Worm (Caenorhabditis elegans) whole organism, L2 larva: ENCODE measurements around the gene Y57A10A.5.

ENCODE experiments used
- C34F6.9 ChIP-seq: fragments of 150-350 bp; optimal IDR thresholded peaks from 2 replicates; lab custom pipeline; 2014; ENCODE audit warnings: missing biosample characterization, missing genetic modification characterization
- Y55F3AM.14 ChIP-seq: fragments of 200-800 bp; sonication (Bioruptor generic); optimal IDR thresholded peaks from 2 replicates; lab custom pipeline; 2018; ENCODE audit warnings: mild to moderate bottlenecking, missing genetic modification characterization, missing compliant biosample characterization
- ZK546.5 ChIP-seq: sonication (generic microtip); optimal IDR thresholded peaks from 2 replicates; lab custom pipeline; 2017; ENCODE audit warnings: missing biosample characterization, missing genetic modification characterization
- alr-1 ChIP-seq: fragments of 150-350 bp; optimal IDR thresholded peaks from 2 replicates; lab custom pipeline; 2014; ENCODE audit warnings: missing biosample characterization, missing genetic modification characterization
- aly-2 ChIP-seq: fragments of 150-350 bp; optimal IDR thresholded peaks from 2 replicates; lab custom pipeline; 2014; ENCODE audit warnings: missing biosample characterization, missing genetic modification characterization
- ama-1 ChIP-seq: fragments of 150-350 bp; optimal IDR thresholded peaks from 2 replicates; lab custom pipeline; 2018; ENCODE audit warnings: inconsistent platforms
- blmp-1 ChIP-seq: sonication (generic microtip); optimal IDR thresholded peaks from 2 replicates; lab custom pipeline; 2017; ENCODE audit warnings: missing genetic modification characterization, mild to moderate bottlenecking, missing compliant biosample characterization, antibody characterized with exemption, moderate library complexity; ENCODE audit not compliant: insufficient read depth
- ceh-16 ChIP-seq: fragments of 150-350 bp; optimal IDR thresholded peaks from 2 replicates; lab custom pipeline; 2014; ENCODE audit warnings: missing biosample characterization, missing genetic modification characterization
- dmd-4 ChIP-seq: sonication (generic microtip); optimal IDR thresholded peaks from 2 replicates; lab custom pipeline; 2017; ENCODE audit warnings: missing biosample characterization, missing genetic modification characterization
- egl-27 ChIP-seq: sonication (generic microtip); optimal IDR thresholded peaks from 3 replicates; lab custom pipeline; 2017; ENCODE audit warnings: missing biosample characterization, missing genetic modification reagents, missing genetic modification characterization
- elt-3 ChIP-seq: sonication (generic microtip); optimal IDR thresholded peaks from 2 replicates; lab custom pipeline; 2017; ENCODE audit warnings: missing biosample characterization, missing genetic modification characterization
- fos-1 ChIP-seq: fragments of 150-350 bp; optimal IDR thresholded peaks from 2 replicates; lab custom pipeline; 2014; ENCODE audit warnings: missing biosample characterization, missing genetic modification characterization
- gmeb-1 ChIP-seq: fragments of 150-350 bp; optimal IDR thresholded peaks from 2 replicates; lab custom pipeline; 2014; ENCODE audit warnings: missing biosample characterization, missing genetic modification characterization
- lin-11 ChIP-seq: fragments of 150-350 bp; sonication (generic microtip); optimal IDR thresholded peaks from 2 replicates; lab custom pipeline; 2014; ENCODE audit warnings: missing biosample characterization, missing genetic modification characterization, inconsistent platforms, mixed read lengths
- mbf-1 ChIP-seq: sonication (generic microtip); optimal IDR thresholded peaks from 2 replicates; lab custom pipeline; 2017; ENCODE audit warnings: missing biosample characterization, missing genetic modification characterization
- mdl-1 ChIP-seq, 2 experiments: fragments of 150-350 bp in 1 of 2; sonication (generic microtip) in 1 of 2; optimal IDR thresholded peaks; 2 replicates each; lab custom pipeline; 2017; ENCODE audit warnings: missing biosample characterization in 2 of 2, missing genetic modification characterization in 2 of 2
- nhr-10 ChIP-seq: sonication (generic microtip); optimal IDR thresholded peaks from 2 replicates; lab custom pipeline; 2017; ENCODE audit warnings: missing biosample characterization, missing genetic modification characterization
- nhr-11 ChIP-seq: fragments of 150-350 bp; optimal IDR thresholded peaks from 2 replicates; lab custom pipeline; 2014; ENCODE audit warnings: missing biosample characterization, missing genetic modification characterization
- nhr-12 ChIP-seq: fragments of 150-350 bp; optimal IDR thresholded peaks from 2 replicates; lab custom pipeline; 2014; ENCODE audit warnings: missing biosample characterization, missing genetic modification characterization
- nhr-21 ChIP-seq: fragments of 150-350 bp; optimal IDR thresholded peaks from 2 replicates; lab custom pipeline; 2014; ENCODE audit warnings: missing biosample characterization, missing genetic modification characterization
- nhr-237 ChIP-seq: fragments of 150-350 bp; optimal IDR thresholded peaks from 2 replicates; lab custom pipeline; 2014; ENCODE audit warnings: missing biosample characterization, missing genetic modification characterization
- nhr-25 ChIP-seq: fragments of 150-350 bp; sonication (generic microtip); optimal IDR thresholded peaks from 3 replicates; lab custom pipeline; 2014; ENCODE audit warnings: missing biosample characterization, missing genetic modification characterization
- nhr-77 ChIP-seq: fragments of 150-350 bp; optimal IDR thresholded peaks from 2 replicates; lab custom pipeline; 2014; ENCODE audit warnings: missing biosample characterization, missing genetic modification characterization
- peb-1 ChIP-seq: fragments of 150-350 bp; optimal IDR thresholded peaks from 2 replicates; lab custom pipeline; 2014; ENCODE audit warnings: missing biosample characterization, missing genetic modification characterization
- sem-4 ChIP-seq: fragments of 150-350 bp; optimal IDR thresholded peaks from 2 replicates; lab custom pipeline; 2014; ENCODE audit warnings: missing biosample characterization, missing genetic modification reagents, missing genetic modification characterization
- skn-1 ChIP-seq: sonication (generic microtip); optimal IDR thresholded peaks from 2 replicates; lab custom pipeline; 2017; ENCODE audit warnings: missing biosample characterization, missing genetic modification characterization
- sma-3 ChIP-seq: sonication (generic microtip); optimal IDR thresholded peaks from 2 replicates; lab custom pipeline; 2016; ENCODE audit warnings: missing genetic modification reagents, missing genetic modification characterization, missing compliant biosample characterization
- sma-9 ChIP-seq, 2 experiments: fragments of 150-350 bp in 1 of 2; sonication (generic microtip) in 1 of 2; optimal IDR thresholded peaks; 2 replicates each; lab custom pipeline; 2014 to 2016; ENCODE audit warnings: missing genetic modification characterization in 2 of 2, mild to moderate bottlenecking in 1 of 2, missing biosample characterization in 1 of 2, missing compliant biosample characterization in 1 of 2, missing genetic modification reagents in 1 of 2, moderate library complexity in 1 of 2
- snpc-4 ChIP-seq: fragments of 150-350 bp; optimal IDR thresholded peaks from 2 replicates; lab custom pipeline; 2014; ENCODE audit warnings: missing biosample characterization, missing genetic modification characterization
- unc-39 ChIP-seq: fragments of 150-350 bp; optimal IDR thresholded peaks from 2 replicates; lab custom pipeline; 2014; ENCODE audit warnings: missing biosample characterization, missing genetic modification characterization
- unc-55 ChIP-seq: fragments of 150-350 bp; sonication (generic microtip); optimal IDR thresholded peaks from 3 replicates; lab custom pipeline; 2014; ENCODE audit warnings: missing biosample characterization, missing genetic modification reagents, missing genetic modification characterization
- unc-62 ChIP-seq: fragments of 150-350 bp; optimal IDR thresholded peaks from 2 replicates; lab custom pipeline; 2014; ENCODE audit warnings: missing biosample characterization, missing genetic modification reagents, missing genetic modification characterization
- zag-1 ChIP-seq: fragments of 150-350 bp; optimal IDR thresholded peaks from 2 replicates; lab custom pipeline; 2014; ENCODE audit warnings: missing biosample characterization, missing genetic modification characterization
- ztf-1 ChIP-seq: fragments of 200-800 bp; sonication (Bioruptor generic); conservative IDR thresholded peaks from 2 replicates; pipeline ENCODE4 v1.3.6; 2022; ENCODE audit warnings: missing genetic modification characterization, missing compliant biosample characterization
- ztf-11 ChIP-seq: sonication (generic microtip); optimal IDR thresholded peaks from 2 replicates; lab custom pipeline; 2017; ENCODE audit warnings: missing biosample characterization, missing genetic modification characterization

The Y57A10A.5 gene

DNA sequence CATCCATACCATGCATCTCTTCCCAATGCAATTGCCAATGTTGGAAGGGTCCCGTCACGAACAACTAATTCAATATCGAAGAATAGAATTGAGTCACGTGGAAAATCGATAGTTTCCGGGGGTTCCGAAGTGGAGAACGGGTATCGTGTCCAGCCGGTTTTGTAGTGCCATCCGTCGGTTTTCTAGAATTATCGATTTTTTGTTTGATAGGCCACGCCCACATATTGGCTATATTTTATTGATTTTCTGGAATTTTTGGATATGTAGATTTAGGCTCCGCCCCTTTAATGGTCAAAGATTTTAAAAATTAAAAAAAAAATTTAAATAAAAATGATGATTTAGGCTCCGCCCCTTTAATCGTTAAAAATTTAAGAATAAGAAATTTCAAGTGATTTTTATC, 44.9 kb downstream of the Y57A10A.5 start:
- TF ChIP-seq nhr-12 (tag; lab: Kevin White, UChicago) (no peak), unc-62 (no peak), alr-1 (tag; lab: Kevin White, UChicago) (no peak), egl-27 (tag; lab: Kevin White, UChicago) (no peak), peb-1 (no peak), ceh-16 (no peak), mdl-1 (tag; optimal IDR thresholded peaks at IDR 0.05; lab: Kevin White, UChicago) (no peak), nhr-21 (tag; lab: Kevin White, UChicago) (no peak), gmeb-1 (tag; lab: Kevin White, UChicago) (no peak), Y55F3AM.14 (GFP tag; lab: Kevin White, UChicago) (no peak), C34F6.9 (tag; lab: Kevin White, UChicago) (no peak), ztf-1 (GFP tag; lab: Robert Waterston, UW) (no peak), ztf-11 (tag; lab: Kevin White, UChicago) (no peak), ZK546.5 (tag; lab: Kevin White, UChicago) (no peak), mbf-1 (tag; lab: Kevin White, UChicago) (no peak)
- TF ChIP-seq, all 48 proteins: peak for 0

DNA sequence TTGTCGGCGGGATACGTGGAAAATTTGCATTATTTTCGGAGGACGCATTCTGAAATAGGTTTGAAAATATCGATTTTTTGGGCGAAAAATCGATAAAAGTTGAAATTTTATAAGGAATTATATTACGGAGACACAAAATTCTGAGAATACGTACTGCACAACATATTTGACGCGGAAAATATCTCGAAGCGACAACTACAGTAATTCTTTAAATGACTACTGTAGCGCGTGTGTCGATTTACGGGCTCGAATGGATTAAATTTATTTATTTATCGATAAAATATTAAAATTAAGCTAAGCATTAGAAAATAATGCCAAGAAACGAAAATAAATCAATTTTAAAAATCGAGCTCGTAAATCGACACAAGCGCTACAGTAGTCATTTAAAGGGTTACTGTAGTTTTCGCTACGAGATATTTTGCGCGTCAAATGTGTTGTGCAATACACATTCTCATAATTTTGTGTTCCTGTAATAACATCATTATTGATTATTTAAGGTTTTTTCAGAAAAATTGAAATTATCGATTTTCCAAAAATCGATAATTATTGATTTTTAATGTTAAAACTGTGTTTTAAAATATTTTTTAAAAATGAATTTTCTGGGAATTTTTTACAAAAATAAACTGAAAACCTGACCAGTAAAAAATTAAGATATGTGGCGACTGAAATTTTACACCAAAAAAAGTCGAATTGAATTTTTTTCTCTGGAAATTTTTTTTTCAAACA, 45.8 kb downstream of the Y57A10A.5 start, which contains the start of gene polg-1:
Gene polg-1, minus strand, starts transcription at position 51 of the 726 bp plus-strand sequence.
- no peak for TF ChIP-seq lin-11 (tag; lab: Kevin White, UChicago)
- TF ChIP-seq mbf-1 (tag; lab: Kevin White, UChicago): no peak
- TF ChIP-seq sma-9 (GFP tag; optimal IDR thresholded peaks at IDR 0.05; lab: Kevin White, UChicago): no peak
- no peak for TF ChIP-seq sma-9 (tag; optimal IDR thresholded peaks at IDR 0.05; lab: Kevin White, UChicago)
- no peak for TF ChIP-seq sem-4 (tag; lab: Kevin White, UChicago)
- TF ChIP-seq nhr-12 (tag; lab: Kevin White, UChicago): no peak
- TF ChIP-seq nhr-11 (tag; lab: Kevin White, UChicago): no peak
- no peak for TF ChIP-seq unc-55 (GFP tag; lab: Kevin White, UChicago)
- no peak for TF ChIP-seq zag-1 (tag; lab: Kevin White, UChicago)
- no peak for TF ChIP-seq skn-1
- TF ChIP-seq C34F6.9 (tag; lab: Kevin White, UChicago): no peak
- no peak for TF ChIP-seq snpc-4 (tag; lab: Kevin White, UChicago)
- TF ChIP-seq, all 48 proteins: peak for 0

DNA sequence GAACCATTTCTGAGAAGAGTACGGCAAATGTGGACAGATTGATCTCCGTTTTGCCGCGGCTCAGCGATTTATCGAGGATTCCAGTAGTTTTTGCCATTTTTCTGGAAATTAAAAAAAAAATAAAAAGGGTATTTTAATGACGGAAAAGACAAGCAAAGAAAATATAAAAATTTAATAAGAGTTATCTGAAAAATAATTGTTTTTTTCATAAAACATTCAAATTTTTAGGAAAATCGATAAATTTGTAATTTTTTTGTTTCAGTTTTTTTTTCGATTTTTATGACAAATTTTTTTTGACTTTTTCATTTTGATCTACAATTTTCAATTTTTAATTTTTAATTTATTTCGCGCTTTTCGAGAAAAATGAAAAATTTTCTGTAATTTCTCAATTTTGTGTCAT, 48.0 kb downstream of the Y57A10A.5 start, which contains the start of gene trpp-5:
Gene trpp-5, minus strand, starts transcription at position 101 of the 400 bp plus-strand sequence.
- TF ChIP-seq lin-11 (tag; lab: Kevin White, UChicago) (no peak), nhr-10 (tag; lab: Kevin White, UChicago) (no peak), nhr-11 (tag; lab: Kevin White, UChicago) (no peak), ceh-16 (no peak), ama-1 (no peak), unc-55 (GFP tag; lab: Kevin White, UChicago) (no peak)

DNA sequence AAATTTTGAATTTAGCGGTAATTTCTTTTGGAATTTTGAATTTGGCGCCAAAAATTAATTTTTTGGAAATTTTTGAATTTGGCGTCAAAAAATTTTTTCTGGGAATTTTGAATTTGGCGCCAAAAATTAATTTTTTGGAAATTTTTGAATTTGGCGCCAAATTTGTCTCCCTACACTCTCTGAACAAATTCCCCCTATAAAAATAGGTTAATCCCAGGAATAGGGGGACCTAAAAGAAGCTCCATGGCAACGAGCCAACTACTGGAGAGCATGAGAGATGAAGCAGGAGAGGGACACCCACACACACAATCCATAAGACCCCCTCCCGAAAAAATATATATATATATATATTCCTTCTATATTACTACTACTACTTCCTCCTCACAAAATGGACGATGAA, 48.6 kb downstream of the Y57A10A.5 start, which contains the start of gene aqp-12:
Gene aqp-12, plus strand, starts transcription at position 301 of the 400 bp plus-strand sequence.
- TF ChIP-seq skn-1: no peak
- no peak for TF ChIP-seq sma-3 (GFP tag; lab: Kevin White, UChicago)
- no peak for TF ChIP-seq nhr-77 (tag; lab: Kevin White, UChicago)
- no peak for TF ChIP-seq aly-2
- no peak for TF ChIP-seq nhr-25
- TF ChIP-seq sma-9 (GFP tag; optimal IDR thresholded peaks at IDR 0.05; lab: Kevin White, UChicago): no peak
- TF ChIP-seq sma-9 (tag; optimal IDR thresholded peaks at IDR 0.05; lab: Kevin White, UChicago): no peak
- no peak for TF ChIP-seq elt-3
- TF ChIP-seq ztf-1 (GFP tag; lab: Robert Waterston, UW): no peak
- TF ChIP-seq nhr-10 (tag; lab: Kevin White, UChicago): no peak
- TF ChIP-seq dmd-4: no peak
- no peak for TF ChIP-seq unc-39 (tag; lab: Kevin White, UChicago)
- no peak for TF ChIP-seq fos-1 (tag; lab: Kevin White, UChicago)
- no peak for TF ChIP-seq ama-1
- no peak for TF ChIP-seq nhr-12 (tag; lab: Kevin White, UChicago)
- TF ChIP-seq unc-55 (GFP tag; lab: Kevin White, UChicago): no peak
- TF ChIP-seq blmp-1 (tag; lab: Kevin White, UChicago): no peak
- TF ChIP-seq nhr-237 (tag; lab: Kevin White, UChicago): no peak
